Fruit fly (Drosophila melanogaster): ENCODE data around the gene CG31789.

DNA sequence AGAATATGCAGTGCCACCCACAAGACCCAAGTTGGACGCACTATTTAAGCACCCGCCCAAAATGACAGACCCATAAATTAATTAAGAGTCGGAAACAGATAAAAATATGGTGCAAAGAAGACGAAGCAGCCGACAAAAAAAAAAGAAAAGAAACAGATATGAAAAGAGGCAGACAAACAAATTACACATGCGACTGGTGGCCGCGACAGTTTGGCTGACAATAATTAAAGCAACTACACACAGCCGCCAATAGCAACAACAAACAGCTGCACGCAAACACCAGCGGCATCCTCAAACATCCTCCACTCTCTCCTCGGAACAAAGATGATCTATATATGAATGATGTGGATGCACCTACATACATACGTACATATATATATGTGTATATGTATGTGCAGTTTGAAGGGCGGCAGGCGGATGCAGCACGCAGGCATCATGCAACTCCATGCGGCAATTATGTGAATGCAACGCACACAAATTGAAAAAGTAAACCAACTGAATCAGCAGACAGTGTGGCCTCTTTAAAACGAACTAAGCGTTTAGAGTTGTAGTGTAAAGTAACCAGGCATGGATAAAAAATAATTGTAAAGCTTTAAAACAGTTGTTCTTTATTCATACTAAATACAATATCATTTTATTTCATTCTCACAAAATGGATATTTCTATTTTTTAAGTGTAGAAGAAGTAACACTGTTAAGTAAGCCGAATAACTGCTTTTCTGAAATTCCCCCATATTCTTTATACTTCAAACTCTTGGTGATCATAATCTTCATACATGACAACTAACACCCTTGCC, 42.3 kb downstream of the CG31789 start:
- no peak for TF ChIP-seq Dll (optimal IDR thresholded peaks at IDR 0.05)
- no peak for TF ChIP-seq pan (optimal IDR thresholded peaks at IDR 0.05)
- TF ChIP-seq EcR (GFP tag; optimal IDR thresholded peaks at IDR 0.05), result no peak
- no peak for TF ChIP-seq CG8478 (optimal IDR thresholded peaks at IDR 0.05)
- no peak for TF ChIP-seq psq (optimal IDR thresholded peaks at IDR 0.05)
